Fruit fly (Drosophila melanogaster): ENCODE measurements around the gene Naglu.

The Naglu gene

dm6 chr2L:8437176-8437575 is 25.5 kb upstream of the Naglu start, which contains the start of the genes D12 and Chrac-14 (continued):
- no peak for TF ChIP-seq inv (GFP tag; IDR thresholded peaks at IDR 0.05; ENCODE audit: partially characterized antibody)
- TF ChIP-seq odd (GFP tag; optimal IDR thresholded peaks at IDR 0.05), result no peak
- TF ChIP-seq aop (GFP tag; IDR thresholded peaks at IDR 0.05), result no peak
- no peak for TF ChIP-seq HLH54F (GFP tag; optimal IDR thresholded peaks at IDR 0.05)
- TF ChIP-seq sob (GFP tag; IDR thresholded peaks at IDR 0.05), result peak; percentile 69; the same call in 1 of the 2 replicates
- TF ChIP-seq H15 (GFP tag; IDR thresholded peaks at IDR 0.05), result no peak
- no peak for TF ChIP-seq btn (GFP tag; optimal IDR thresholded peaks at IDR 0.05)
- peak; percentile 53 for TF ChIP-seq sens (GFP tag)
- TF ChIP-seq CG12744 (GFP tag; optimal IDR thresholded peaks at IDR 0.05), result no peak
- no peak for TF ChIP-seq repo (GFP tag; optimal IDR thresholded peaks at IDR 0.05)
- TF ChIP-seq crp (GFP tag; optimal IDR thresholded peaks at IDR 0.05), result peak; percentile 60 to 92
- TF ChIP-seq CG13775 (GFP tag; optimal IDR thresholded peaks at IDR 0.05), result no peak
- no peak for TF ChIP-seq Optix (GFP tag; IDR thresholded peaks at IDR 0.05)
- no peak for TF ChIP-seq CG4328 (GFP tag; optimal IDR thresholded peaks at IDR 0.05)
- TF ChIP-seq Hmr (GFP tag; optimal IDR thresholded peaks at IDR 0.05), result no peak
- no peak for TF ChIP-seq wor (GFP tag; IDR thresholded peaks at IDR 0.05)
- no peak for TF ChIP-seq NK7.1 (GFP tag; optimal IDR thresholded peaks at IDR 0.05)
- no peak for TF ChIP-seq sim (GFP tag; IDR thresholded peaks at IDR 0.05)
- TF ChIP-seq CG10565 (GFP tag; optimal IDR thresholded peaks at IDR 0.05), result no peak
- no peak for TF ChIP-seq CG16813 (GFP tag; IDR thresholded peaks at IDR 0.05; ENCODE audit: partially characterized antibody)
- TF ChIP-seq NFAT (GFP tag; IDR thresholded peaks at IDR 0.05), result no peak
- TF ChIP-seq crc (GFP tag; optimal IDR thresholded peaks at IDR 0.05), result no peak
- TF ChIP-seq dan (GFP tag; IDR thresholded peaks at IDR 0.05), result no peak
- TF ChIP-seq h (optimal IDR thresholded peaks at IDR 0.05), result no peak
- TF ChIP-seq onecut (GFP tag; IDR thresholded peaks at IDR 0.05), result no peak
- no peak for TF ChIP-seq CG31388 (GFP tag; optimal IDR thresholded peaks at IDR 0.05)
- TF ChIP-seq Poxn (GFP tag; IDR thresholded peaks at IDR 0.05), result no peak
- TF ChIP-seq disco-r (GFP tag; optimal IDR thresholded peaks at IDR 0.05), result no peak
- peak; percentile 73 for TF ChIP-seq E2f2 (GFP tag; IDR thresholded peaks at IDR 0.05)
- TF ChIP-seq CG2116 (GFP tag; optimal IDR thresholded peaks at IDR 0.05), result no peak
- no peak for TF ChIP-seq Lpt (GFP tag; optimal IDR thresholded peaks at IDR 0.05)
- TF ChIP-seq esg (GFP tag; conservative IDR thresholded peaks at IDR 0.05), result no peak
- no peak for TF ChIP-seq Ets65A (GFP tag)
- no peak for TF ChIP-seq sr (GFP tag; IDR thresholded peaks at IDR 0.05)
- no peak for TF ChIP-seq cwo (GFP tag; optimal IDR thresholded peaks at IDR 0.05)
- no peak for TF ChIP-seq CG10654 (GFP tag; optimal IDR thresholded peaks at IDR 0.05)
- TF ChIP-seq ato (GFP tag; IDR thresholded peaks at IDR 0.05; ENCODE audit: partially characterized antibody), result no peak
- no peak for TF ChIP-seq CG18262 (tag; optimal IDR thresholded peaks at IDR 0.05)
- TF ChIP-seq Hsf (GFP tag; optimal IDR thresholded peaks at IDR 0.05), result no peak
- peak; percentile 45 for TF ChIP-seq YL-1 (GFP tag; optimal IDR thresholded peaks at IDR 0.05)
- TF ChIP-seq Hand (GFP tag; optimal IDR thresholded peaks at IDR 0.05), result no peak
- TF ChIP-seq CG6689 (GFP tag; IDR thresholded peaks at IDR 0.05), result no peak
- peak; percentile 50 for TF ChIP-seq Sin3A (optimal IDR thresholded peaks at IDR 0.05)
- TF ChIP-seq Bteb2 (GFP tag; optimal IDR thresholded peaks at IDR 0.05), result no peak
- no peak for TF ChIP-seq Nf-YC (tag; optimal IDR thresholded peaks at IDR 0.05)
- no peak for TF ChIP-seq ab (GFP tag; optimal IDR thresholded peaks at IDR 0.05)
- no peak for TF ChIP-seq CG33213 (GFP tag; optimal IDR thresholded peaks at IDR 0.05)
- TF ChIP-seq jumu (GFP tag; optimal IDR thresholded peaks at IDR 0.05), result peak; percentile 36
- no peak for TF ChIP-seq exex (tag; optimal IDR thresholded peaks at IDR 0.05)
- TF ChIP-seq Med (GFP tag), result no peak
- no peak for TF ChIP-seq Side (GFP tag; optimal IDR thresholded peaks at IDR 0.05)
- no peak for TF ChIP-seq fru (optimal IDR thresholded peaks at IDR 0.05)
- TF ChIP-seq NC2α (GFP tag; optimal IDR thresholded peaks at IDR 0.05), result no peak
- peak; percentile 51 for TF ChIP-seq CG4617 (GFP tag; optimal IDR thresholded peaks at IDR 0.05; ENCODE audit: borderline replicate concordance)
- TF ChIP-seq CG1024 (GFP tag; IDR thresholded peaks at IDR 0.05), result no peak

Measured in whole organism, embryonic.